Fruit fly (Drosophila melanogaster): ENCODE data around the gene CG5861.

- TF ChIP-seq CG8478 (optimal IDR thresholded peaks at IDR 0.05): no peak
- TF ChIP-seq CTCF (optimal IDR thresholded peaks at IDR 0.05): no peak
Observed at dm6 chr2L:16290984-16291383, 16.1 kb downstream of the CG5861 start, which contains the start of gene CG17329.

All from S2 (cell line).